In the genomic region with DNA sequence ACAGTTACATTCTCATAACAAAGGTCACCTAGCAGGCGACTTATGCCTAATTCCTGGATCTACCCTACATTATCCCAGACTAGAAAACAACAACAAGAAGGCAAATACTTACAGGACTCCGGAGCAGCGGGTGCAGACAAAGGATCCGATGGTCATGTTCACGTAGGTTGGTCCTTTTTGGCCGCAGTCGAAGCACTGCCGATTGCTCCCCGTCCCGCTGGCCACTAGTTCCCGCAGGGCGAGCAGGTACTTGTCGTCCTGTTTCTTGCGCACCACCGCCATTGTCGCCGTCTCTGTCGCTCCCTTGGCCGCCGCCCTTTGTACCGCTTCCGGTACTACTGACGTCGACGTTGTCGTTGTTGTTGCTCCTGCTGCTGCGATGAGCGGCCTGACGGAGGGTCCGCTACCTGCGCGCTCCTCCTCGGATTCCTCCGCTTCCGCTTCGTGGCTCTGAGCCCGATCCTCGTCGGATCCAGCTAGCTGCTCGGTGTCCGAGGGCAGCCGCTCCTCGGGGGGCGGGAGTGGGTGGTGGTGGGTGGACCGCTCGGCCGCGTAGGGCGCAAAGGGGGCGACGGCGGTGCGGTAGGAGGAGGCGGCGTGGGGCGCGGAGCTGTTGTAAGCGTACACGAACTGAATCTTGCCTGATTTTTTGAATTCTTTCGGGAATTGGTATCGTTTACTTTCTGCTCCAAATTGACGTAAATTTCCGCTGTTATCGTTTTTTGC, we compare ENCODE assay signal across 1 fruit fly cellular context.
A peak's percentile ranks its signal among the peaks of the same experiment; 100 is the strongest.
TF ChIP-seq lines count a peak whose summit lies in the region.

No protein-coding gene starts in this region.

TF ChIP-seq in whole organism, embryonic, 481 proteins besides CTCF, POLR2A, EP300 and RAD21 (continued from another document):
- TF ChIP-seq D (optimal IDR thresholded peaks at IDR 0.05; lab: Kevin White, UChicago) = peak; percentile 57
- no peak for TF ChIP-seq D (GFP tag; optimal IDR thresholded peaks at IDR 0.05; lab: Kevin White, UChicago)
- TF ChIP-seq bcd (GFP tag; optimal IDR thresholded peaks at IDR 0.05; lab: Kevin White, UChicago) = no peak
- TF ChIP-seq CG1832 (GFP tag; optimal IDR thresholded peaks at IDR 0.05; lab: Kevin White, UChicago) = peak; percentile 47
- no peak for TF ChIP-seq Gsc (GFP tag; IDR thresholded peaks at IDR 0.05; lab: Robert Waterston, UW)
- TF ChIP-seq hb (GFP tag; IDR thresholded peaks at IDR 0.05; lab: Robert Waterston, UW; ENCODE audit: partially characterized antibody) = 0 out of 3 replicates have a peak, but pooled peaks have one; percentile 8
- no peak for TF ChIP-seq CG18619 (GFP tag; optimal IDR thresholded peaks at IDR 0.05; lab: Kevin White, UChicago)
- 0 out of 2 replicates have a peak, but pooled peaks have one; percentile 5 for TF ChIP-seq aop (GFP tag; IDR thresholded peaks at IDR 0.05; lab: Robert Waterston, UW)
- no peak for TF ChIP-seq sens-2 (GFP tag; IDR thresholded peaks at IDR 0.05; lab: Robert Waterston, UW)
- TF ChIP-seq YL-1 (GFP tag; optimal IDR thresholded peaks at IDR 0.05; lab: Kevin White, UChicago) = no peak
- peak; percentile 24; the same call in 1 of the 3 replicates for TF ChIP-seq zfh1 (GFP tag; IDR thresholded peaks at IDR 0.05; lab: Robert Waterston, UW)
- 0 out of 2 replicates have a peak, but pooled peaks have one; percentile 19 for TF ChIP-seq chm (GFP tag; IDR thresholded peaks at IDR 0.05; lab: Robert Waterston, UW)
- TF ChIP-seq ab (GFP tag; optimal IDR thresholded peaks at IDR 0.05; lab: Kevin White, UChicago) = no peak
- TF ChIP-seq CG14710 (tag; optimal IDR thresholded peaks at IDR 0.05; lab: Kevin White, UChicago) = no peak
- TF ChIP-seq TFAM (GFP tag; optimal IDR thresholded peaks at IDR 0.05; lab: Kevin White, UChicago) = no peak
- peak; percentile 86 for TF ChIP-seq CG15479 (GFP tag; optimal IDR thresholded peaks at IDR 0.05; lab: Kevin White, UChicago)
- peak; percentile 62 for TF ChIP-seq Med (GFP tag; lab: Kevin White, UChicago)
- no peak for TF ChIP-seq fu2 (GFP tag; optimal IDR thresholded peaks at IDR 0.05; lab: Kevin White, UChicago)
- no peak for TF ChIP-seq CG8089 (GFP tag; optimal IDR thresholded peaks at IDR 0.05; lab: Kevin White, UChicago)
- 0 out of 2 replicates have a peak, but pooled peaks have one; percentile 22 for TF ChIP-seq bbx (GFP tag; IDR thresholded peaks at IDR 0.05; lab: Robert Waterston, UW; ENCODE audit: partially characterized antibody)
- TF ChIP-seq z (GFP tag; IDR thresholded peaks at IDR 0.05; lab: Robert Waterston, UW) = no peak
- TF ChIP-seq CG10366 (GFP tag; IDR thresholded peaks at IDR 0.05; lab: Robert Waterston, UW) = no peak
- peak; percentile 80 for TF ChIP-seq CG4360 (GFP tag; IDR thresholded peaks at IDR 0.05; lab: Robert Waterston, UW)
- no peak for TF ChIP-seq CG13424 (tag; optimal IDR thresholded peaks at IDR 0.05; lab: Kevin White, UChicago)
- peak; percentile 76 for TF ChIP-seq crol (GFP tag; IDR thresholded peaks at IDR 0.05; lab: Robert Waterston, UW)
- no peak for TF ChIP-seq CG12744 (GFP tag; optimal IDR thresholded peaks at IDR 0.05; lab: Kevin White, UChicago)
- no peak for TF ChIP-seq Optix (GFP tag; IDR thresholded peaks at IDR 0.05; lab: Robert Waterston, UW)
TF ChIP-seq in whole organism, embryonic: peak in this region for 24.
